Worm (Caenorhabditis elegans) whole organism, young adult: ENCODE data around the gene C14F11.4.

Experiments used
- F49E8.2 ChIP-seq: sonication (generic microtip); optimal IDR thresholded peaks from 3 replicates; lab custom pipeline; 2017; ENCODE audit warnings: missing genetic modification characterization, mild to moderate bottlenecking, missing compliant biosample characterization, antibody characterized with exemption, moderate library complexity; ENCODE audit not compliant: insufficient read depth
- T07F8.4 ChIP-seq: sonication (generic microtip); optimal IDR thresholded peaks from 2 replicates; lab custom pipeline; 2016; ENCODE audit warnings: mild to moderate bottlenecking, missing genetic modification characterization, moderate library complexity, missing compliant biosample characterization
- cebp-1 ChIP-seq, 2 experiments: fragments of 200-800 bp in 1 of 2; sonication (Bioruptor generic) in 1 of 2; sonication (generic microtip) in 1 of 2; IDR thresholded peaks in 1 of 2; optimal IDR thresholded peaks in 1 of 2; 2 replicates each; pipeline versions ENCODE4 v1.3.6 to Lab custom; 2017 to 2022; ENCODE audit warnings: missing compliant biosample characterization in 2 of 2, missing genetic modification characterization in 2 of 2, mild to moderate bottlenecking in 1 of 2, missing genetic modification reagents in 1 of 2, moderate library complexity in 1 of 2
- him-1 ChIP-seq: sonication (generic microtip); optimal IDR thresholded peaks from 2 replicates; lab custom pipeline; 2016; ENCODE audit warnings: missing genotype, missing genetic modification reagents, missing genetic modification characterization, missing compliant biosample characterization
- lin-40 ChIP-seq: sonication (generic microtip); optimal IDR thresholded peaks from 2 replicates; lab custom pipeline; 2016; ENCODE audit warnings: missing genetic modification characterization, mild to moderate bottlenecking, missing compliant biosample characterization, missing genotype, missing genetic modification reagents
- unc-130 ChIP-seq: sonication (generic microtip); optimal IDR thresholded peaks from 2 replicates; lab custom pipeline; 2016; ENCODE audit warnings: missing genetic modification reagents, missing genetic modification characterization, missing compliant biosample characterization
- ztf-25 ChIP-seq: fragments of 200-800 bp; sonication (Bioruptor generic); IDR thresholded peaks from 2 replicates; pipeline ENCODE4 v1.3.6; 2022; ENCODE audit warnings: missing genetic modification reagents, missing genetic modification characterization, missing compliant biosample characterization

- TF ChIP-seq F49E8.2 (tag; lab: Kevin White, UChicago) (no peak), ztf-25 (no peak), T07F8.4 (tag; lab: Kevin White, UChicago) (no peak), him-1 (tag; lab: Kevin White, UChicago) (no peak), cebp-1 (GFP tag; IDR thresholded peaks at IDR 0.05; lab: Robert Waterston, UW) (no peak), cebp-1 (tag; optimal IDR thresholded peaks at IDR 0.05; lab: Kevin White, UChicago) (no peak), unc-130 (GFP tag; lab: Kevin White, UChicago) (no peak), lin-40 (no peak)
These were observed 29.5 kb downstream of the C14F11.4 start for ce11 chrX:6203315-6203714.
